Fruit fly (Drosophila melanogaster): ENCODE data around the gene Akap200.

Gene Akap200

DNA sequence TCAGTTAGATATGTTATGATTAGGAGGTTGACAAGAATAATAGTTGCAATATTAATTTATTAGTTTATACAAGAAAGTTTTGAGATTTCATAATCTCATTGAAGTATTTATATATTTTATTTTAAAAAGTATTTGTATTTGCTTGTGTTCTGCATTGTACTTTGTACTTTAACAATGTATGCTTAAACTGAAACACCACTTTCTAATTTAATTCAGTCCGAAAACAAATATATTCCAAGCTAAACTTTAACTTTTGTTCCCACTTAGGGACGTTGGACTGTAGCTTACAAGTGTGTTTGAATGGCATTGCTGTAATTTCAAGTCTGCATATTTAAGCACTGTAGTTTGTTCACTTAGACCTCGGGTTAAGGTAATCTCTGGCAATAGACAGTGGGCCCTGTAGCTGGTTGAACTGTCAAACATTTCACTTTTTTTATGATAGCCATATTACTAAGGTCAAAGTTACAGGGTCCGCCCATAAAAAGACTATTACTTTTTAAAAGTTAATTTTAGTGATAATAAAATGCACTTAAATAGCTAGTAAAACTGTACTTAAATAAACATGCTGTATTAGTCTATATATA lies 44.0 kb upstream of the Akap200 start (continued):
- TF ChIP-seq CG10631 (GFP tag; optimal IDR thresholded peaks at IDR 0.05) = no peak
- no peak for TF ChIP-seq CG3919 (GFP tag; optimal IDR thresholded peaks at IDR 0.05)
- TF ChIP-seq cyc (GFP tag; optimal IDR thresholded peaks at IDR 0.05) = no peak
- no peak for TF ChIP-seq CG11762 (GFP tag; optimal IDR thresholded peaks at IDR 0.05; ENCODE audit: insufficient read depth)
- TF ChIP-seq Smox (GFP tag; optimal IDR thresholded peaks at IDR 0.05) = no peak
- no peak for TF ChIP-seq CG7368 (GFP tag; optimal IDR thresholded peaks at IDR 0.05)
- no peak for TF ChIP-seq CG6792 (GFP tag; optimal IDR thresholded peaks at IDR 0.05)
- no peak for TF ChIP-seq Sox14 (GFP tag; optimal IDR thresholded peaks at IDR 0.05)
- TF ChIP-seq salr (GFP tag; optimal IDR thresholded peaks at IDR 0.05) = no peak
- no peak for TF ChIP-seq Blimp-1 (GFP tag; optimal IDR thresholded peaks at IDR 0.05)
- no peak for TF ChIP-seq fd85E (GFP tag; optimal IDR thresholded peaks at IDR 0.05)
- TF ChIP-seq Sox102F (GFP tag; optimal IDR thresholded peaks at IDR 0.05) = no peak

- no peak for TF ChIP-seq Sox15 (GFP tag; optimal IDR thresholded peaks at IDR 0.05)
- TF ChIP-seq vri (GFP tag; optimal IDR thresholded peaks at IDR 0.05) = peak; percentile 6
Observed at dm6 chr2L:8372248-8372647, 43.2 kb upstream of the Akap200 start.

dm6 chr2L:8374235-8374634 lies 41.3 kb upstream of the Akap200 start, which contains the start of gene Wdr82:
TSS of gene Wdr82 (plus strand) at chr2L:8374461.
- TF ChIP-seq CG11762 (GFP tag; optimal IDR thresholded peaks at IDR 0.05; ENCODE audit: insufficient read depth) (no peak), Lpt (GFP tag; optimal IDR thresholded peaks at IDR 0.05) (no peak), esn (GFP tag; optimal IDR thresholded peaks at IDR 0.05) (no peak), dsx (GFP tag; optimal IDR thresholded peaks at IDR 0.05; ENCODE audit: poor library complexity, severe bottlenecking) (peak; percentile 70), svp (GFP tag) (peak; percentile 82), Hr39 (GFP tag; optimal IDR thresholded peaks at IDR 0.05) (no peak), fd59A (GFP tag; optimal IDR thresholded peaks at IDR 0.05) (no peak), net (GFP tag; optimal IDR thresholded peaks at IDR 0.05) (no peak), Eip78C (GFP tag) (peak; percentile 3), Smox (GFP tag; optimal IDR thresholded peaks at IDR 0.05) (no peak), CG7368 (GFP tag; optimal IDR thresholded peaks at IDR 0.05) (no peak), CG8319 (GFP tag; optimal IDR thresholded peaks at IDR 0.05) (no peak), CG9139 (GFP tag; optimal IDR thresholded peaks at IDR 0.05) (no peak), CG32006 (GFP tag; optimal IDR thresholded peaks at IDR 0.05) (no peak), CG6792 (GFP tag; optimal IDR thresholded peaks at IDR 0.05) (no peak), CG34406 (GFP tag; optimal IDR thresholded peaks at IDR 0.05) (no peak), fkh (GFP tag; optimal IDR thresholded peaks at IDR 0.05) (no peak), acj6 (GFP tag; optimal IDR thresholded peaks at IDR 0.05) (no peak)

DNA sequence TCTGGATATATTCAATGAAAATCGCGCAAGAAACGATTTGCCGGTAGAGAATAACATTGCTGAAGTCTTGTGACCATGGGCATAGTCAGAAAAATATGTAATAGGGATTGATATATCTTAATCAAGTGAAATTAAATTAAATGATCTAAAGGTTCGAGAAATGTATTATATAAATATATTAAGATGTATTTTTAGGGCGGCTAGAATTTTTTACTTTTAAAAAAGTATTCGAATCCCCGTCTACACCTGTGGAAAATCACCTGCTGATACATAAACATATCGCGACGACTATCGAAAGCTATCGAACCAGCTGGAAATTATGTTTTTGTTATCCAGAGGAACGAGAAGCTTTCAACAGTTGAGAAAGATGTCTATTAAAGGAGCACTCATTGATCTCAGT lies 38.8 kb upstream of the Akap200 start, which contains the start of the genes CG13390 and CG17294:
Gene CG13390, minus strand, starts transcription at position 81 of the 400 bp plus-strand sequence.
Gene CG17294, plus strand, starts transcription at position 319 of the 400 bp plus-strand sequence.
- TF ChIP-seq Hr39 (GFP tag; optimal IDR thresholded peaks at IDR 0.05) (peak; percentile 97), Hr4 (GFP tag; optimal IDR thresholded peaks at IDR 0.05) (peak; percentile 99), fd85E (GFP tag; optimal IDR thresholded peaks at IDR 0.05) (peak; percentile 97), salr (GFP tag; optimal IDR thresholded peaks at IDR 0.05) (peak; percentile 97 to 99), eg (GFP tag; IDR thresholded peaks at IDR 0.05) (peak; percentile 100), CG31627 (GFP tag; optimal IDR thresholded peaks at IDR 0.05) (peak; percentile 98), CG32006 (GFP tag; optimal IDR thresholded peaks at IDR 0.05) (peak; percentile 99), Eip78C (GFP tag) (peak; percentile 100), CG4318 (GFP tag; optimal IDR thresholded peaks at IDR 0.05) (peak; percentile 98), Lpt (GFP tag; optimal IDR thresholded peaks at IDR 0.05) (peak; percentile 99), spab (GFP tag; optimal IDR thresholded peaks at IDR 0.05) (peak; percentile 99), lz (GFP tag; optimal IDR thresholded peaks at IDR 0.05) (peak; percentile 98), CG6792 (GFP tag; optimal IDR thresholded peaks at IDR 0.05) (peak; percentile 99), CG10669 (GFP tag; optimal IDR thresholded peaks at IDR 0.05) (peak; percentile 100), Eip75B (GFP tag; optimal IDR thresholded peaks at IDR 0.05) (peak; percentile 99), CG10631 (GFP tag; optimal IDR thresholded peaks at IDR 0.05) (peak; percentile 100), dsx (GFP tag; optimal IDR thresholded peaks at IDR 0.05; ENCODE audit: poor library complexity, severe bottlenecking) (peak; percentile 99), Eip93F (GFP tag; optimal IDR thresholded peaks at IDR 0.05) (peak; percentile 99), ss (GFP tag; optimal IDR thresholded peaks at IDR 0.05) (peak; percentile 99 to 100), CG34406 (GFP tag; optimal IDR thresholded peaks at IDR 0.05) (peak; percentile 99), CG16779 (tag; optimal IDR thresholded peaks at IDR 0.05) (peak; percentile 98), Ets21C (GFP tag; optimal IDR thresholded peaks at IDR 0.05) (peak; percentile 96), CG8319 (GFP tag; optimal IDR thresholded peaks at IDR 0.05) (peak; percentile 99), dac (GFP tag; optimal IDR thresholded peaks at IDR 0.05) (peak; percentile 97), vri (GFP tag; optimal IDR thresholded peaks at IDR 0.05) (peak; percentile 97), Sox15 (GFP tag; optimal IDR thresholded peaks at IDR 0.05) (peak; percentile 98), Met (GFP tag; optimal IDR thresholded peaks at IDR 0.05) (peak; percentile 99), CG6854 (GFP tag; optimal IDR thresholded peaks at IDR 0.05) (peak; percentile 99)

Data from whole organism, prepupa.